Fruit fly (Drosophila melanogaster): ENCODE data around the gene CG31954.
A peak's percentile ranks its signal among the peaks of the same experiment; 100 is the strongest.

The CG31954 gene

DNA sequence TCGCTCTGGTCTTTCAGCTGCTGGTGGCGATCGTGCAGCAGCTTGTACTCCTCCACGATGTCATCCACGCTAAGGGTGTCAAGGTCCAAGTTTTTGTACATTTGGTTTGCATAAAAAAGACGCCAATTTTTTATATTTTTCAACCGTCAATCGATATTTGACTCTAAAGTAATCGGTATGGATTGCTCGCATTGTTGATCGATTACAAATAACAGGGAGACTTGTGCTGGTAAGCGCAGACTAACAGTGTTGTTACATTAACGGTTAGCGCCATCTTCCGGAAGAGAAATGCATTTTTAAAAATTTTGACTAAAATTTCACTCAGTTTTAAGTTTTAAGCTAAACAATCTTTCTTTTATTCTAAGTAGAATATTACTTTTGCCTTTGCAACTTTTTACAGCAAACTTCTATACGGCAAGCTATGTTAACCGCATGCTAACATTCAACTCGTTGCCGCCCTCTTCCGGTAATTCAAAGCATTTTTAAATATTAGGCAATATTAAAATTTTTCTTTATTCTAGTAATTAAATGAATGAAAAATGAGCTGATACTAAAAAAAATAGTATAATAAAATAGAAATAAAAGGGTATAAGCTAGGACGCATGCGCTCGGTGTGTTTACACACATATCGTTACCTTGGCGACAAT lies 20.4 kb upstream of the CG31954 start, which contains the start of the genes Spindly and IFT57 (continued):
- TF ChIP-seq CG2116 (GFP tag; optimal IDR thresholded peaks at IDR 0.05) (peak; percentile 59), CG5953 (GFP tag; IDR thresholded peaks at IDR 0.05) (no peak), Nf-YC (tag; optimal IDR thresholded peaks at IDR 0.05) (no peak), maf-S (GFP tag; optimal IDR thresholded peaks at IDR 0.05) (no peak), gt (GFP tag; IDR thresholded peaks at IDR 0.05) (no peak), bbx (GFP tag; IDR thresholded peaks at IDR 0.05; ENCODE audit: partially characterized antibody) (peak; percentile 68), pb (GFP tag; optimal IDR thresholded peaks at IDR 0.05) (no peak), CG10462 (GFP tag; optimal IDR thresholded peaks at IDR 0.05) (no peak), bowl (GFP tag; IDR thresholded peaks at IDR 0.05) (no peak), nmo (GFP tag; optimal IDR thresholded peaks at IDR 0.05) (peak; percentile 5), CG17359 (tag; optimal IDR thresholded peaks at IDR 0.05) (no peak), chinmo (GFP tag; IDR thresholded peaks at IDR 0.05; ENCODE audit: partially characterized antibody) (peak; percentile 62; the same call in 1 of the 4 replicates), zen (tag; optimal IDR thresholded peaks at IDR 0.05) (no peak), CG17186 (GFP tag; optimal IDR thresholded peaks at IDR 0.05) (peak; percentile 99), CG1602 (GFP tag; optimal IDR thresholded peaks at IDR 0.05) (no peak), dpn (GFP tag; optimal IDR thresholded peaks at IDR 0.05) (no peak), NFAT (GFP tag; IDR thresholded peaks at IDR 0.05) (no peak), Scr (GFP tag; IDR thresholded peaks at IDR 0.05; ENCODE audit: partially characterized antibody) (peak; percentile 67), CG3163 (GFP tag; optimal IDR thresholded peaks at IDR 0.05) (no peak), Doc3 (GFP tag; IDR thresholded peaks at IDR 0.05; ENCODE audit: partially characterized antibody) (peak; percentile 46; the same call in 1 of the 3 replicates), aop (GFP tag; IDR thresholded peaks at IDR 0.05) (no peak), Hr3 (GFP tag; optimal IDR thresholded peaks at IDR 0.05) (no peak), Myb (GFP tag; optimal IDR thresholded peaks at IDR 0.05) (peak; percentile 53), Sry-δ (GFP tag; optimal IDR thresholded peaks at IDR 0.05) (peak; percentile 19), HLH54F (GFP tag; optimal IDR thresholded peaks at IDR 0.05) (no peak), CG13287 (GFP tag; IDR thresholded peaks at IDR 0.05; ENCODE audit: partially characterized antibody) (peak; percentile 72), Sin3A (optimal IDR thresholded peaks at IDR 0.05) (peak; percentile 15), Abd-B (GFP tag; optimal IDR thresholded peaks at IDR 0.05) (no peak), klu (GFP tag; IDR thresholded peaks at IDR 0.05) (no peak), ro (GFP tag; IDR thresholded peaks at IDR 0.05) (no peak), inv (GFP tag; IDR thresholded peaks at IDR 0.05; ENCODE audit: partially characterized antibody) (no peak; the same call in 1 of the 2 replicates), stc (GFP tag; IDR thresholded peaks at IDR 0.05) (no peak), CG12071 (GFP tag; optimal IDR thresholded peaks at IDR 0.05) (no peak), CG9797 (GFP tag; optimal IDR thresholded peaks at IDR 0.05) (no peak), CG16813 (GFP tag; IDR thresholded peaks at IDR 0.05; ENCODE audit: partially characterized antibody) (peak; percentile 57), ase (GFP tag; IDR thresholded peaks at IDR 0.05) (no peak), CG10209 (GFP tag; optimal IDR thresholded peaks at IDR 0.05) (no peak), CG10274 (GFP tag; optimal IDR thresholded peaks at IDR 0.05) (no peak), trem (tag; optimal IDR thresholded peaks at IDR 0.05) (peak; percentile 23), CG17361 (GFP tag; IDR thresholded peaks at IDR 0.05) (0 out of 3 replicates have a peak, but pooled peaks have one; percentile 27), CG1603 (tag; optimal IDR thresholded peaks at IDR 0.05) (peak; percentile 34), CG14965 (GFP tag; optimal IDR thresholded peaks at IDR 0.05; ENCODE audit: borderline replicate concordance) (no peak), eyg (GFP tag; optimal IDR thresholded peaks at IDR 0.05) (no peak), pum (GFP tag; optimal IDR thresholded peaks at IDR 0.05) (no peak), CG9876 (GFP tag; optimal IDR thresholded peaks at IDR 0.05) (no peak), CG14710 (tag; optimal IDR thresholded peaks at IDR 0.05) (peak; percentile 4), Dp (GFP tag; optimal IDR thresholded peaks at IDR 0.05) (peak; percentile 90), CG6272 (GFP tag; IDR thresholded peaks at IDR 0.05) (no peak), sens (GFP tag) (no peak), CG12942 (GFP tag; optimal IDR thresholded peaks at IDR 0.05) (no peak)
